Worm (Caenorhabditis elegans): ENCODE data around the gene sdpn-1.

The sdpn-1 gene

ce11 chrX:8004845-8005244 lies 6.8 kb upstream of the sdpn-1 start:
- no peak for TF ChIP-seq nhr-76 (tag; optimal IDR thresholded peaks at IDR 0.05)
- TF ChIP-seq nfya-1 (tag; optimal IDR thresholded peaks at IDR 0.05; ENCODE audit: insufficient read depth) = no peak
- no peak for TF ChIP-seq egl-5 (tag; optimal IDR thresholded peaks at IDR 0.05)
- TF ChIP-seq elt-1 (tag; optimal IDR thresholded peaks at IDR 0.05) = no peak
- TF ChIP-seq hmg-11 (tag; optimal IDR thresholded peaks at IDR 0.05) = no peak
- no peak for TF ChIP-seq snpc-4 (tag; optimal IDR thresholded peaks at IDR 0.05)
- TF ChIP-seq fos-1 (tag; optimal IDR thresholded peaks at IDR 0.05) = no peak
- no peak for TF ChIP-seq unc-62 (GFP tag; optimal IDR thresholded peaks at IDR 0.05)
- TF ChIP-seq lsy-12 (tag; optimal IDR thresholded peaks at IDR 0.05) = no peak
- no peak for TF ChIP-seq daf-12 (tag; optimal IDR thresholded peaks at IDR 0.05)
- TF ChIP-seq nhr-23 (tag; optimal IDR thresholded peaks at IDR 0.05) = no peak
- TF ChIP-seq ceh-28 (tag; optimal IDR thresholded peaks at IDR 0.05) = no peak

- TF ChIP-seq nhr-28 (tag; optimal IDR thresholded peaks at IDR 0.05) (no peak), lin-39 (tag; optimal IDR thresholded peaks at IDR 0.05) (peak; percentile 67)
Observed at ce11 chrX:8003663-8004062, 5.6 kb upstream of the sdpn-1 start, which contains the start of the genes F45E1.1 and F45E1.2. TSS of gene F45E1.1 (plus strand) at chrX:8003682. TSS of gene F45E1.2 (plus strand) at chrX:8003733.

ce11 chrX:7998942-7999341 lies 913 bp upstream of the sdpn-1 start:
- TF ChIP-seq hmg-11 (tag; optimal IDR thresholded peaks at IDR 0.05) (no peak), snpc-4 (tag; optimal IDR thresholded peaks at IDR 0.05) (no peak), ceh-28 (tag; optimal IDR thresholded peaks at IDR 0.05) (no peak), ama-1 (optimal IDR thresholded peaks at IDR 0.05) (no peak), ztf-11 (tag; optimal IDR thresholded peaks at IDR 0.05) (no peak), ztf-4 (tag; optimal IDR thresholded peaks at IDR 0.05) (no peak), nhr-23 (tag; optimal IDR thresholded peaks at IDR 0.05) (no peak), elt-1 (tag; optimal IDR thresholded peaks at IDR 0.05) (no peak), jun-1 (tag; optimal IDR thresholded peaks at IDR 0.05) (no peak), zag-1 (tag; optimal IDR thresholded peaks at IDR 0.05) (no peak), mml-1 (tag; optimal IDR thresholded peaks at IDR 0.05) (no peak), pha-4 (tag; optimal IDR thresholded peaks at IDR 0.05) (no peak)

ce11 chrX:7994486-7994885 lies 3.5 kb downstream of the sdpn-1 start:
- peak; percentile 43 for TF ChIP-seq pha-4 (tag; optimal IDR thresholded peaks at IDR 0.05)
- TF ChIP-seq zag-1 (tag; optimal IDR thresholded peaks at IDR 0.05) = no peak

- TF ChIP-seq elt-3 (tag; optimal IDR thresholded peaks at IDR 0.05) = no peak
- no peak for TF ChIP-seq tbx-2 (tag; optimal IDR thresholded peaks at IDR 0.05)
- TF ChIP-seq jun-1 (tag; optimal IDR thresholded peaks at IDR 0.05) = no peak
- no peak for TF ChIP-seq egl-27 (tag; optimal IDR thresholded peaks at IDR 0.05)
Observed at ce11 chrX:7992102-7992501, 5.9 kb downstream of the sdpn-1 start.

ce11 chrX:7990282-7990681 lies 7.7 kb downstream of the sdpn-1 start:
- TF ChIP-seq nhr-25 (tag; optimal IDR thresholded peaks at IDR 0.05) (peak; percentile 27), egl-27 (tag; optimal IDR thresholded peaks at IDR 0.05) (peak; percentile 79), R02D3.7 (tag; optimal IDR thresholded peaks at IDR 0.05) (no peak), mdl-1 (tag; optimal IDR thresholded peaks at IDR 0.05) (no peak), ceh-28 (tag; optimal IDR thresholded peaks at IDR 0.05) (peak; percentile 55), nhr-67 (tag; optimal IDR thresholded peaks at IDR 0.05) (no peak), nhr-23 (tag; optimal IDR thresholded peaks at IDR 0.05) (peak; percentile 83), tbx-2 (tag; optimal IDR thresholded peaks at IDR 0.05) (peak; percentile 26), nhr-76 (tag; optimal IDR thresholded peaks at IDR 0.05) (peak; percentile 22), nhr-43 (tag; optimal IDR thresholded peaks at IDR 0.05; ENCODE audit: poor library complexity, severe bottlenecking) (peak; percentile 75)

ce11 chrX:7989155-7989554 lies 8.9 kb downstream of the sdpn-1 start:
- TF ChIP-seq pha-4 (tag; optimal IDR thresholded peaks at IDR 0.05) (no peak), nhr-43 (tag; optimal IDR thresholded peaks at IDR 0.05; ENCODE audit: poor library complexity, severe bottlenecking) (peak; percentile 48), hmg-11 (tag; optimal IDR thresholded peaks at IDR 0.05) (no peak), R02D3.7 (tag; optimal IDR thresholded peaks at IDR 0.05) (no peak), nhr-25 (tag; optimal IDR thresholded peaks at IDR 0.05) (peak; percentile 29), ama-1 (optimal IDR thresholded peaks at IDR 0.05) (peak; percentile 82)

Data from whole organism, L3 larva.